Worm (Caenorhabditis elegans) whole organism, L4 larva: ENCODE results near the gene ZK353.3.

Source experiments
- D1046.2 ChIP-seq: fragments of 200-800 bp; sonication (Bioruptor generic); IDR thresholded peaks from 2 replicates; pipeline ENCODE4 v1.3.6; 2022; ENCODE audit warnings: missing genetic modification characterization, missing compliant biosample characterization
- F26F4.8 ChIP-seq: fragments of 200-800 bp; sonication (Bioruptor generic); conservative IDR thresholded peaks from 2 replicates; pipeline ENCODE4 v1.3.6; 2022; ENCODE audit warnings: missing genetic modification characterization, missing compliant biosample characterization
- F37D6.2 ChIP-seq: sonication (generic microtip); optimal IDR thresholded peaks from 2 replicates; lab custom pipeline; 2016; ENCODE audit warnings: mild to moderate bottlenecking, missing genetic modification characterization, missing compliant biosample characterization
- F44E2.7 ChIP-seq: fragments of 200-800 bp; sonication (Bioruptor generic); IDR thresholded peaks from 2 replicates; pipeline ENCODE4 v2.1.2; 2022; ENCODE audit warnings: missing genetic modification characterization, missing compliant biosample characterization
- R02D3.7 ChIP-seq: fragments of 150-350 bp; sonication (generic microtip); optimal IDR thresholded peaks from 3 replicates; lab custom pipeline; 2014; ENCODE audit warnings: missing biosample characterization, missing genetic modification characterization
- T26A8.4 ChIP-seq: fragments of 200-800 bp; sonication (Bioruptor generic); IDR thresholded peaks from 2 replicates; pipeline ENCODE4 v1.3.6; 2022; ENCODE audit warnings: missing genetic modification characterization, missing compliant biosample characterization
- Y5F2A.4 ChIP-seq: fragments of 200-800 bp; sonication (Bioruptor generic); optimal IDR thresholded peaks from 2 replicates; lab custom pipeline; 2018; ENCODE audit warnings: mild to moderate bottlenecking, missing genetic modification characterization, missing compliant biosample characterization
- ZK546.5 ChIP-seq, 2 experiments: sonication (generic microtip); optimal IDR thresholded peaks; 2 replicates each; lab custom pipeline; 2017; ENCODE audit warnings: missing biosample characterization in 2 of 2, missing genetic modification characterization in 2 of 2
- aha-1 ChIP-seq: fragments of 150-350 bp; peaks from one replicate; lab custom pipeline; 2014; ENCODE audit warnings: missing biosample characterization, missing genetic modification characterization
- ama-1 ChIP-seq: fragments of 150-350 bp; optimal IDR thresholded peaks from 2 replicates; lab custom pipeline; 2014; ENCODE audit warnings: inconsistent platforms, mixed read lengths
- attf-4 ChIP-seq: sonication (generic microtip); optimal IDR thresholded peaks from 3 replicates; lab custom pipeline; 2017; ENCODE audit warnings: missing biosample characterization, missing genetic modification characterization
- ceh-20 ChIP-seq: fragments of 200-800 bp; sonication (Bioruptor generic); IDR thresholded peaks from 2 replicates; pipeline ENCODE4 v1.3.6; 2022; ENCODE audit warnings: missing genetic modification reagents, missing genetic modification characterization, missing compliant biosample characterization
- ceh-32 ChIP-seq: sonication (generic microtip); optimal IDR thresholded peaks from 2 replicates; lab custom pipeline; 2016; ENCODE audit warnings: mild to moderate bottlenecking, missing genetic modification characterization, missing compliant biosample characterization; ENCODE audit not compliant: poor library complexity
- ceh-44 ChIP-seq: fragments of 200-800 bp; sonication (Bioruptor generic); IDR thresholded peaks from 2 replicates; pipeline ENCODE4 v1.3.6; 2022; ENCODE audit warnings: missing genetic modification reagents, missing genetic modification characterization, missing compliant biosample characterization
- ces-1 ChIP-seq: fragments of 150-350 bp; sonication (generic microtip); optimal IDR thresholded peaks from 4 replicates; lab custom pipeline; 2014; ENCODE audit warnings: missing biosample characterization, missing genetic modification reagents, missing genetic modification characterization
- cey-2 ChIP-seq: sonication (generic microtip); optimal IDR thresholded peaks from 3 replicates; lab custom pipeline; 2017; ENCODE audit warnings: missing genetic modification characterization, mild to moderate bottlenecking, missing compliant biosample characterization, antibody characterized with exemption, borderline replicate concordance; ENCODE audit not compliant: insufficient read depth
- daf-16 ChIP-seq, 3 experiments: sonication (generic microtip); optimal IDR thresholded peaks; 2 replicates each; lab custom pipeline; 2016 to 2017; ENCODE audit warnings: missing genetic modification characterization in 3 of 3, missing genetic modification reagents in 3 of 3, mild to moderate bottlenecking in 2 of 3, missing compliant biosample characterization in 2 of 3, missing biosample characterization in 1 of 3, moderate library complexity in 1 of 3
- daf-19 ChIP-seq: fragments of 200-800 bp; sonication (Bioruptor generic); conservative IDR thresholded peaks from 2 replicates; pipeline ENCODE4 v1.3.6; 2022; ENCODE audit warnings: missing genetic modification characterization, missing compliant biosample characterization
- dmd-6 ChIP-seq: fragments of 200-800 bp; sonication (Bioruptor generic); IDR thresholded peaks from 2 replicates; pipeline ENCODE4 v1.3.6; 2022; ENCODE audit warnings: missing genetic modification reagents, missing genetic modification characterization, missing compliant biosample characterization
- duxl-1 ChIP-seq: sonication (generic microtip); optimal IDR thresholded peaks from 2 replicates; lab custom pipeline; 2016; ENCODE audit warnings: mild to moderate bottlenecking, missing genetic modification characterization, moderate library complexity, missing compliant biosample characterization; ENCODE audit not compliant: poor library complexity
- dve-1 ChIP-seq: sonication (generic microtip); optimal IDR thresholded peaks from 2 replicates; lab custom pipeline; 2017; ENCODE audit warnings: antibody characterized with exemption, mild to moderate bottlenecking, missing genetic modification characterization, missing compliant biosample characterization; ENCODE audit not compliant: insufficient read depth
- egl-27 ChIP-seq: sonication (generic microtip); optimal IDR thresholded peaks from 3 replicates; lab custom pipeline; 2017; ENCODE audit warnings: missing biosample characterization, missing genetic modification reagents, missing genetic modification characterization
- fkh-10 ChIP-seq: fragments of 150-350 bp; optimal IDR thresholded peaks from 2 replicates; lab custom pipeline; 2014; ENCODE audit warnings: missing biosample characterization, missing genetic modification reagents, missing genetic modification characterization
- gei-8 ChIP-seq: fragments of 200-800 bp; sonication (Bioruptor generic); optimal IDR thresholded peaks from 2 replicates; lab custom pipeline; 2018; ENCODE audit warnings: mild to moderate bottlenecking, missing genetic modification characterization, missing compliant biosample characterization
- hlh-11 ChIP-seq: fragments of 200-800 bp; sonication (Bioruptor generic); optimal IDR thresholded peaks from 2 replicates; lab custom pipeline; 2018; ENCODE audit warnings: mild to moderate bottlenecking, missing genetic modification characterization, missing compliant biosample characterization
- hmg-1.1 ChIP-seq: fragments of 200-800 bp; sonication (Bioruptor generic); IDR thresholded peaks from 2 replicates; pipeline ENCODE4 v1.3.6; 2022; ENCODE audit warnings: missing genetic modification reagents, missing genetic modification characterization, missing compliant biosample characterization
- jun-1 ChIP-seq: fragments of 150-350 bp; optimal IDR thresholded peaks from 2 replicates; lab custom pipeline; 2014; ENCODE audit warnings: missing biosample characterization, missing genetic modification reagents, missing genetic modification characterization
- lim-7 ChIP-seq: fragments of 200-800 bp; sonication (Bioruptor generic); IDR thresholded peaks from 2 replicates; pipeline ENCODE4 v1.3.6; 2022; ENCODE audit warnings: missing genetic modification characterization, missing compliant biosample characterization
- lin-1 ChIP-seq: fragments of 200-800 bp; sonication (Bioruptor generic); IDR thresholded peaks from 2 replicates; pipeline ENCODE4 v1.3.6; 2022; ENCODE audit warnings: missing genetic modification reagents, missing genetic modification characterization, missing compliant biosample characterization
- lin-13 ChIP-seq: fragments of 150-350 bp; optimal IDR thresholded peaks from 2 replicates; lab custom pipeline; 2014; ENCODE audit warnings: missing biosample characterization, missing genetic modification reagents, missing genetic modification characterization
- lin-38 ChIP-seq: fragments of 200-800 bp; sonication (Bioruptor generic); IDR thresholded peaks from 2 replicates; pipeline ENCODE4 v1.3.6; 2022; ENCODE audit warnings: missing genetic modification reagents, missing genetic modification characterization, missing compliant biosample characterization
- lin-39 ChIP-seq: fragments of 150-350 bp; optimal IDR thresholded peaks from 2 replicates; lab custom pipeline; 2014; ENCODE audit warnings: missing biosample characterization, missing genetic modification reagents, missing genetic modification characterization
- madf-5 ChIP-seq, 2 experiments: fragments of 200-800 bp; sonication (Bioruptor generic); IDR thresholded peaks; 2 replicates each; pipeline ENCODE4 v1.3.6; 2022; ENCODE audit warnings: missing compliant biosample characterization in 2 of 2, missing genetic modification characterization in 2 of 2
- madf-9 ChIP-seq: fragments of 200-800 bp; sonication (Bioruptor generic); conservative IDR thresholded peaks from 2 replicates; pipeline ENCODE4 v1.3.6; 2022; ENCODE audit warnings: missing genetic modification reagents, missing genetic modification characterization, missing compliant biosample characterization
- mdt-29 ChIP-seq: fragments of 200-800 bp; sonication (Bioruptor generic); IDR thresholded peaks from 2 replicates; pipeline ENCODE4 v1.3.6; 2022; ENCODE audit warnings: missing genetic modification reagents, missing genetic modification characterization, missing compliant biosample characterization
- mes-2 ChIP-seq: sonication (generic microtip); optimal IDR thresholded peaks from 2 replicates; lab custom pipeline; 2016; ENCODE audit warnings: missing genotype, mild to moderate bottlenecking, missing genetic modification characterization, missing compliant biosample characterization; ENCODE audit not compliant: poor library complexity, severe bottlenecking
- nhr-10 ChIP-seq: fragments of 150-350 bp; optimal IDR thresholded peaks from 2 replicates; lab custom pipeline; 2014; ENCODE audit warnings: missing biosample characterization, missing genetic modification characterization
- nhr-102 ChIP-seq: sonication (generic microtip); optimal IDR thresholded peaks from 2 replicates; lab custom pipeline; 2016; ENCODE audit warnings: mild to moderate bottlenecking, missing genetic modification characterization, moderate library complexity, missing compliant biosample characterization
- nhr-25 ChIP-seq: sonication (generic microtip); optimal IDR thresholded peaks from 2 replicates; lab custom pipeline; 2017; ENCODE audit warnings: missing genetic modification characterization, mild to moderate bottlenecking, missing compliant biosample characterization, antibody characterized with exemption, moderate library complexity, borderline replicate concordance; ENCODE audit not compliant: insufficient read depth
- nhr-41 ChIP-seq: fragments of 200-800 bp; sonication (Bioruptor generic); IDR thresholded peaks from 2 replicates; pipeline ENCODE4 v1.3.6; 2022; ENCODE audit warnings: missing genetic modification reagents, missing genetic modification characterization, missing compliant biosample characterization
- nhr-76 ChIP-seq: fragments of 150-350 bp; optimal IDR thresholded peaks from 2 replicates; lab custom pipeline; 2014; ENCODE audit warnings: missing biosample characterization, missing genetic modification characterization
- pha-4 ChIP-seq, 2 experiments: fragments of 150-350 bp in 1 of 2; fragments of 200-800 bp in 1 of 2; sonication (Bioruptor generic) in 1 of 2; IDR thresholded peaks in 1 of 2; optimal IDR thresholded peaks in 1 of 2; 2 replicates each; pipeline versions ENCODE4 v1.3.6 to Lab custom; 2014 to 2022; ENCODE audit warnings: missing genetic modification characterization in 2 of 2, missing genetic modification reagents in 2 of 2, missing biosample characterization in 1 of 2, missing compliant biosample characterization in 1 of 2
- rbr-2 ChIP-seq: sonication (generic microtip); optimal IDR thresholded peaks from 2 replicates; lab custom pipeline; 2016; ENCODE audit warnings: missing genotype, missing genetic modification characterization, missing compliant biosample characterization
- skn-1 ChIP-seq: fragments of 150-350 bp; optimal IDR thresholded peaks from 2 replicates; lab custom pipeline; 2014; ENCODE audit warnings: missing biosample characterization, missing genetic modification characterization
- spr-1 ChIP-seq: sonication (generic microtip); optimal IDR thresholded peaks from 2 replicates; lab custom pipeline; 2016; ENCODE audit warnings: mild to moderate bottlenecking, missing genetic modification characterization, missing compliant biosample characterization
- vab-7 ChIP-seq: fragments of 200-800 bp; sonication (Bioruptor generic); IDR thresholded peaks from 2 replicates; pipeline ENCODE4 v1.3.6; 2022; ENCODE audit warnings: missing genetic modification reagents, missing genetic modification characterization, missing compliant biosample characterization
- zfp-2 ChIP-seq: sonication (generic microtip); optimal IDR thresholded peaks from 2 replicates; lab custom pipeline; 2016; ENCODE audit warnings: mild to moderate bottlenecking, missing genetic modification characterization, missing compliant biosample characterization
- zip-2 ChIP-seq: fragments of 150-350 bp; optimal IDR thresholded peaks from 2 replicates; lab custom pipeline; 2014; ENCODE audit warnings: missing biosample characterization, missing genetic modification characterization

The ZK353.3 gene

DNA sequence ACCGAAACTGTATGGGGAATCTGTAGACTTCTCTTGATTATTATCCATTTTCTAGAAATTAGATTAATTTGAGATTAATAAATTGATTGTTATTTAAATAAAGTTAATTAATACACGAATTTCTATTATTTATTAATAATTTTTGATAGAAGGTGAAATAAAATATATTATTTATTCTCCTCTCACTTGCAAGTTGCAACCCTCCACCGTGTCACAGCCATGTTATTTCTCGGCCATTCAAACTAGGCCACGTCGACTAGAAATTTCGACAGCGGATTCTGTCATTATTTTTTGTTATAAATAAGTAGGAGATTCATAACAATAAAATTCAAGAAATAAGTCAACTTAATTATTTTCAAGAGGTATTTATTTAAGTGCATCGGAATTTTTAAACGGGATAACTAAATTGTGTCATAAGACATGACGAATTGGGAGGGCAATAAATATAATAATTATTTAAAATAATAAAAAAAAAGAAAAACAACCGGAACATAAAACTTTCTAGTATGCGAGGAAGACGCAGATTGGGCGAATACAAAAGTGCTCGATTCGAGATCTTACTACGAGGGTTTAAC, 47.9 kb downstream of the ZK353.3 start, which contains the start of gene ufbp-1 (continued):
- TF ChIP-seq ceh-20 (GFP tag; lab: Robert Waterston, UW) (no peak), nhr-76 (tag; lab: Kevin White, UChicago) (no peak), mdt-29 (GFP tag; lab: Robert Waterston, UW) (0 out of 2 replicates have a peak, but pooled peaks have one; percentile 38), spr-1 (tag; lab: Kevin White, UChicago) (peak; percentile 26), madf-9 (GFP tag; lab: Robert Waterston, UW) (0 out of 2 replicates have a peak, but pooled peaks have one; percentile 24), egl-27 (tag; lab: Kevin White, UChicago) (no peak), nhr-41 (GFP tag; lab: Robert Waterston, UW) (peak; percentile 78; the same call in 1 of the 2 replicates), gei-8 (GFP tag; lab: Kevin White, UChicago) (peak; percentile 71), D1046.2 (GFP tag; lab: Robert Waterston, UW) (no peak), nhr-102 (tag; lab: Kevin White, UChicago) (peak; percentile 68), F37D6.2 (peak; percentile 8), lin-1 (GFP tag; lab: Robert Waterston, UW) (peak; percentile 90), mes-2 (peak; percentile 85), daf-16 (GFP tag; optimal IDR thresholded peaks at IDR 0.05; lab: Kevin White, UChicago) (peak; percentile 49 to 61), daf-16 (tag; optimal IDR thresholded peaks at IDR 0.05; lab: Kevin White, UChicago) (peak; percentile 86), jun-1 (no peak), duxl-1 (tag; lab: Kevin White, UChicago) (peak; percentile 60), zip-2 (tag; lab: Kevin White, UChicago) (peak; percentile 38), ceh-44 (GFP tag; lab: Robert Waterston, UW) (peak; percentile 14; the same call in 1 of the 2 replicates), dve-1 (peak; percentile 89), F44E2.7 (no peak), rbr-2 (tag; lab: Kevin White, UChicago) (peak; percentile 26), Y5F2A.4 (peak; percentile 77), dmd-6 (GFP tag; lab: Robert Waterston, UW) (peak; percentile 51; the same call in 1 of the 2 replicates), hlh-11 (tag; lab: Kevin White, UChicago) (peak; percentile 83), nhr-25 (no peak), lim-7 (GFP tag; lab: Robert Waterston, UW) (peak; percentile 81), hmg-1.1 (GFP tag; lab: Robert Waterston, UW) (peak; percentile 70), nhr-10 (tag; lab: Kevin White, UChicago) (no peak), ceh-32 (tag; lab: Kevin White, UChicago) (no peak), fkh-10 (GFP tag; lab: Kevin White, UChicago) (no peak), pha-4 (GFP tag; IDR thresholded peaks at IDR 0.05; lab: Robert Waterston, UW) (peak; percentile 85; the same call in 1 of the 2 replicates), pha-4 (tag; optimal IDR thresholded peaks at IDR 0.05; lab: Kevin White, UChicago) (peak; percentile 81), T26A8.4 (GFP tag; lab: Robert Waterston, UW) (peak; percentile 87; the same call in 1 of the 2 replicates), ama-1 (lab: Kevin White, UChicago) (peak; percentile 65), lin-13 (GFP tag; lab: Kevin White, UChicago) (peak; percentile 84), lin-38 (GFP tag; lab: Robert Waterston, UW) (peak; percentile 82), madf-5 (GFP tag; IDR thresholded peaks at IDR 0.05; lab: Robert Waterston, UW) (peak in 1 of 2 experiments; percentile 24; a peak in 2 of 4 replicates), ZK546.5 (tag; optimal IDR thresholded peaks at IDR 0.05; lab: Kevin White, UChicago) (no peak), F26F4.8 (GFP tag; lab: Robert Waterston, UW) (no peak), R02D3.7 (tag; lab: Kevin White, UChicago) (no peak), skn-1 (tag; lab: Kevin White, UChicago) (no peak), daf-19 (GFP tag; lab: Robert Waterston, UW) (peak; percentile 85), ces-1 (GFP tag; lab: Kevin White, UChicago) (no peak), zfp-2 (tag; lab: Kevin White, UChicago) (no peak), aha-1 (tag; lab: Kevin White, UChicago) (no peak), vab-7 (GFP tag; lab: Robert Waterston, UW) (no peak; the same call in 1 of the 2 replicates), lin-39 (tag; lab: Kevin White, UChicago) (no peak), attf-4 (tag; lab: Kevin White, UChicago) (peak; percentile 42), cey-2 (tag; lab: Kevin White, UChicago) (no peak)
